Fruit fly (Drosophila melanogaster) whole organism, adult: ENCODE data around the gene MED24.

Experiments
- CG11617 ChIP-seq: fragments of 200-800 bp; sonication (Bioruptor generic); optimal IDR thresholded peaks from 2 replicates; lab custom pipeline; 2017; ENCODE audit warnings: mild to moderate bottlenecking, missing biosample characterization, missing genetic modification reagents, missing genetic modification characterization
- CG12768 ChIP-seq: fragments of 200-800 bp; sonication (Bioruptor generic); optimal IDR thresholded peaks from 2 replicates; lab custom pipeline; 2017; ENCODE audit warnings: missing biosample characterization, missing genetic modification characterization, mild to moderate bottlenecking, moderate library complexity, missing genetic modification reagents
- CG33017 ChIP-seq: fragments of 200-800 bp; sonication (Bioruptor generic); optimal IDR thresholded peaks from 2 replicates; lab custom pipeline; 2018; ENCODE audit warnings: missing biosample characterization, mild to moderate bottlenecking, missing genetic modification characterization, moderate library complexity
- CG7045 ChIP-seq: fragments of 200-800 bp; sonication (Bioruptor generic); optimal IDR thresholded peaks from 2 replicates; lab custom pipeline; 2017; ENCODE audit warnings: missing biosample characterization, mild to moderate bottlenecking, missing genetic modification characterization
- CG7101 ChIP-seq: fragments of 200-800 bp; sonication (Bioruptor generic); optimal IDR thresholded peaks from 2 replicates; lab custom pipeline; 2018; ENCODE audit warnings: missing biosample characterization, mild to moderate bottlenecking, missing genetic modification characterization, moderate library complexity
- Clk ChIP-seq: fragments of 200-800 bp; sonication (Bioruptor generic); optimal IDR thresholded peaks from 2 replicates; lab custom pipeline; 2017; ENCODE audit warnings: missing biosample characterization, missing genetic modification characterization
- Mnt ChIP-seq: fragments of 200-800 bp; sonication (Bioruptor generic); optimal IDR thresholded peaks from 2 replicates; lab custom pipeline; 2016; ENCODE audit warnings: missing biosample characterization, mild to moderate bottlenecking, missing genetic modification characterization
- kay ChIP-seq: fragments of 200-800 bp; sonication (Bioruptor generic); peaks from one replicate; lab custom pipeline; 2016; ENCODE audit warnings: missing biosample characterization, missing genetic modification characterization, borderline replicate concordance
- toe ChIP-seq: fragments of 200-800 bp; sonication (Bioruptor generic); optimal IDR thresholded peaks from 2 replicates; lab custom pipeline; 2016; ENCODE audit warnings: missing biosample characterization, missing genetic modification characterization

- TF ChIP-seq CG7101 (tag; lab: Kevin White, UChicago) (peak; percentile 86), Clk (GFP tag; lab: Kevin White, UChicago) (peak; percentile 78), CG12768 (GFP tag; lab: Kevin White, UChicago) (peak; percentile 89), CG11617 (GFP tag; lab: Kevin White, UChicago) (peak; percentile 86), CG7045 (peak; percentile 92), CG33017 (tag; lab: Kevin White, UChicago) (peak; percentile 65), Mnt (peak; percentile 87), kay (GFP tag; lab: Kevin White, UChicago) (no peak), toe (GFP tag; lab: Kevin White, UChicago) (peak; percentile 75)
These were observed 6.8 kb downstream of the MED24 start, which contains the start of the genes UbcE2M and Dhps for dm6 chr3L:8197779-8198279.
